Worm (Caenorhabditis elegans): Measurements from ENCODE around the gene H12C20.7.
A peak's percentile ranks its signal among the peaks of the same experiment; 100 is the strongest.

H12C20.7 gene

ce11 chrV:11570169-11570651 lies 2.6 kb downstream of the H12C20.7 start, which contains the start of the genes nhr-101 and pms-2:
TSS of gene nhr-101 (plus strand) at chrV:11570476.
TSS of gene pms-2 (minus strand) at chrV:11570601.
- no peak for TF ChIP-seq jun-1 (tag; optimal IDR thresholded peaks at IDR 0.05)
- TF ChIP-seq rnt-1 (tag; optimal IDR thresholded peaks at IDR 0.05), result peak; percentile 4
- peak; percentile 13 for TF ChIP-seq mep-1 (tag; optimal IDR thresholded peaks at IDR 0.05)
- TF ChIP-seq dpl-1 (GFP tag; optimal IDR thresholded peaks at IDR 0.05), result peak in 2 of 3 experiments; percentile 6 to 14
- no peak for TF ChIP-seq lin-13 (GFP tag; optimal IDR thresholded peaks at IDR 0.05)
- TF ChIP-seq swsn-7 (tag; optimal IDR thresholded peaks at IDR 0.05), result no peak
- TF ChIP-seq ceh-63 (GFP tag; optimal IDR thresholded peaks at IDR 0.05), result no peak
- TF ChIP-seq nhr-20 (tag; optimal IDR thresholded peaks at IDR 0.05), result peak; percentile 51
- TF ChIP-seq isw-1 (GFP tag; IDR thresholded peaks at IDR 0.05), result no peak
- no peak for TF ChIP-seq mef-2 (tag; optimal IDR thresholded peaks at IDR 0.05)
- peak; percentile 73 for TF ChIP-seq nhr-71 (tag; optimal IDR thresholded peaks at IDR 0.05)
- TF ChIP-seq nhr-76 (tag; optimal IDR thresholded peaks at IDR 0.05), result no peak
- TF ChIP-seq hpl-2 (GFP tag; optimal IDR thresholded peaks at IDR 0.05), result no peak
- TF ChIP-seq fos-1 (tag; optimal IDR thresholded peaks at IDR 0.05), result no peak
- no peak for TF ChIP-seq unc-98 (GFP tag; IDR thresholded peaks at IDR 0.05)
- peak; percentile 61 for TF ChIP-seq lin-14 (GFP tag; optimal IDR thresholded peaks at IDR 0.05)
- TF ChIP-seq vab-15 (tag; optimal IDR thresholded peaks at IDR 0.05), result no peak
- TF ChIP-seq elt-3 (tag; optimal IDR thresholded peaks at IDR 0.05), result peak in 1 of 6 experiments; percentile 24
- no peak for TF ChIP-seq ets-5 (GFP tag; IDR thresholded peaks at IDR 0.05)
- TF ChIP-seq ama-1 (optimal IDR thresholded peaks at IDR 0.05), result no peak
- peak; percentile 73 for TF ChIP-seq dsc-1 (tag; optimal IDR thresholded peaks at IDR 0.05)
- TF ChIP-seq skn-1 (tag; optimal IDR thresholded peaks at IDR 0.05), result peak; percentile 76
- no peak for TF ChIP-seq fkh-4 (tag; optimal IDR thresholded peaks at IDR 0.05; ENCODE audit: borderline replicate concordance)
- no peak for TF ChIP-seq C16A3.4 (tag; optimal IDR thresholded peaks at IDR 0.05)
- no peak for TF ChIP-seq tbx-2 (tag; optimal IDR thresholded peaks at IDR 0.05)
- peak in 1 of 2 experiments; percentile 19 for TF ChIP-seq lin-35 (GFP tag; optimal IDR thresholded peaks at IDR 0.05)
- peak; percentile 50 for TF ChIP-seq snu-23 (GFP tag; optimal IDR thresholded peaks at IDR 0.05)
- TF ChIP-seq pqm-1 (tag; optimal IDR thresholded peaks at IDR 0.05), result no peak
- no peak for TF ChIP-seq tlp-1 (tag; optimal IDR thresholded peaks at IDR 0.05)
- TF ChIP-seq irx-1 (tag; optimal IDR thresholded peaks at IDR 0.05), result no peak
- peak; percentile 76 for TF ChIP-seq nhr-85 (tag)
- no peak for TF ChIP-seq F16B12.6 (tag; optimal IDR thresholded peaks at IDR 0.05)
- no peak for TF ChIP-seq efl-1 (optimal IDR thresholded peaks at IDR 0.05)
- peak in 1 of 2 experiments; percentile 87 for TF ChIP-seq efl-1 (GFP tag; optimal IDR thresholded peaks at IDR 0.05 in 1 of 2)
- peak; percentile 38 for TF ChIP-seq blmp-1 (tag; optimal IDR thresholded peaks at IDR 0.05)
- no peak for TF ChIP-seq ztf-11 (tag; optimal IDR thresholded peaks at IDR 0.05)
- no peak for TF ChIP-seq ces-1 (GFP tag; optimal IDR thresholded peaks at IDR 0.05)
- TF ChIP-seq zip-4 (GFP tag; optimal IDR thresholded peaks at IDR 0.05), result no peak

ce11 chrV:11564573-11564972 lies 8.2 kb downstream of the H12C20.7 start, which contains the start of gene srx-87:
TSS of gene srx-87 (plus strand) at chrV:11564873.
- TF ChIP-seq snpc-4 (tag; optimal IDR thresholded peaks at IDR 0.05) (no peak), efl-1 (optimal IDR thresholded peaks at IDR 0.05) (no peak), efl-1 (GFP tag; optimal IDR thresholded peaks at IDR 0.05 in 1 of 2) (peak in 1 of 2 experiments; percentile 17), snu-23 (GFP tag; optimal IDR thresholded peaks at IDR 0.05) (no peak), mep-1 (tag; optimal IDR thresholded peaks at IDR 0.05) (no peak), irx-1 (tag; optimal IDR thresholded peaks at IDR 0.05) (no peak)

ce11 chrV:11562643-11563042 lies 10.1 kb downstream of the H12C20.7 start, which contains the start of gene srx-86:
TSS of gene srx-86 (plus strand) at chrV:11562943.
- no peak for TF ChIP-seq dsc-1 (tag; optimal IDR thresholded peaks at IDR 0.05)
- TF ChIP-seq mab-9 (GFP tag; IDR thresholded peaks at IDR 0.05), result no peak

Data from whole organism, L1 larva.